Worm (Caenorhabditis elegans): ENCODE results near the gene F53H2.3.

The F53H2.3 gene

ce11 chrV:20411659-20412058 lies at the start of gene F53H2.3:
Gene F53H2.3, minus strand, starts transcription at chrV:20411759.
- TF ChIP-seq him-1 (tag; optimal IDR thresholded peaks at IDR 0.05) (no peak), dao-5 (tag; optimal IDR thresholded peaks at IDR 0.05) (no peak)

DNA sequence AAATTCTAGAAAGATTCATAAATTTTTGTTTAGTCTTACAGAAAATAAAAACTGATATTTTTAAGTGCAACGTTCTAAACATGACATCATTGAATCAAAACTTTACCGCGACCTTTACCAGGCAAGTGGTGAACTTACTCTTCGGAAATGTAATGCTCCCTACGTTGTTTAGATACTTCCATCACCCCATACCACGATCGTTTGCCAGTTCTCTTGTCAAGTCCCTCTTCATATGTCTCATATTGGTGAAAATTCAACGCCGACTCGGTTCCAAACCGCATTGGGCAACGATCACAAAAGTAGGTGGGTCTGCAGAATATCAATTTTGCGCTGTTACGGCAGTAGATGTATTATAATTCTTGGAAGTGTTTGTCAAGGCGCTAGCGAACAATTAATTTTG lies 49.2 kb upstream of the F53H2.3 start, which contains the start of gene B0250.18:
TSS of gene B0250.18 (minus strand) at position 101 of the 400 bp plus-strand sequence.
- TF ChIP-seq him-1 (tag; optimal IDR thresholded peaks at IDR 0.05): no peak
- no peak for TF ChIP-seq W03F9.2 (tag; optimal IDR thresholded peaks at IDR 0.05)
- TF ChIP-seq dao-5 (tag; optimal IDR thresholded peaks at IDR 0.05): no peak

- TF ChIP-seq W03F9.2 (tag; optimal IDR thresholded peaks at IDR 0.05) (no peak), dao-5 (tag; optimal IDR thresholded peaks at IDR 0.05) (no peak), him-1 (tag; optimal IDR thresholded peaks at IDR 0.05) (no peak)
Observed at ce11 chrV:20457155-20457554, 45.6 kb upstream of the F53H2.3 start.

ce11 chrV:20455637-20456036 lies 44.1 kb upstream of the F53H2.3 start:
- TF ChIP-seq dao-5 (tag; optimal IDR thresholded peaks at IDR 0.05): no peak
- TF ChIP-seq W03F9.2 (tag; optimal IDR thresholded peaks at IDR 0.05): no peak
- TF ChIP-seq him-1 (tag; optimal IDR thresholded peaks at IDR 0.05): no peak

ce11 chrV:20453811-20454210 lies 42.3 kb upstream of the F53H2.3 start, which contains the start of gene srd-70:
Gene srd-70, plus strand, starts transcription at chrV:20454111.
- TF ChIP-seq him-1 (tag; optimal IDR thresholded peaks at IDR 0.05) (no peak), W03F9.2 (tag; optimal IDR thresholded peaks at IDR 0.05) (no peak), dao-5 (tag; optimal IDR thresholded peaks at IDR 0.05) (no peak)

ce11 chrV:20453084-20453483 lies 41.5 kb upstream of the F53H2.3 start, which contains the start of gene F48F5.6:
Gene F48F5.6, minus strand, starts transcription at chrV:20453184.
- no peak for TF ChIP-seq him-1 (tag; optimal IDR thresholded peaks at IDR 0.05)
- no peak for TF ChIP-seq W03F9.2 (tag; optimal IDR thresholded peaks at IDR 0.05)
- no peak for TF ChIP-seq dao-5 (tag; optimal IDR thresholded peaks at IDR 0.05)

ce11 chrV:20451793-20452192 lies 40.2 kb upstream of the F53H2.3 start:
- TF ChIP-seq him-1 (tag; optimal IDR thresholded peaks at IDR 0.05): no peak
- no peak for TF ChIP-seq W03F9.2 (tag; optimal IDR thresholded peaks at IDR 0.05)
- no peak for TF ChIP-seq dao-5 (tag; optimal IDR thresholded peaks at IDR 0.05)

DNA sequence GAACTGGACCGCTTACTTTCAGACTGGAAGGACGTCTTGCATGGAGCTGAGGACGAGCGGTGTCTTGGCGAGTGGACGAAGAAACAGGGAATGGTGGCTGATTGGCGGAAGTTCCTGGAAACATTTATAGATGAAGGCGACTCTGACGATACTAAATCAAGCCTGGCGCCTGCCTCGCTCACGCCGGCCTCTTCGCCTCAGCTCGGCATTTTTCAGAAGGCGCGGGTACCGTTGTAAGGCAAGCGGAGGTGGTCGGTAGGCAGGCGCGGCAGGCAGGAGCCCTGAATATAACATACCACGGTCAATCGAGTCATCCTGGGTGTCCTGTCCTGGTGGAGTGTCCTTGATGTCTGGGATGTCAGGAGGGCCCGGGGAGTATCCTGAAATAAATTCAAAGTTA lies 34.3 kb upstream of the F53H2.3 start:
- TF ChIP-seq him-1 (tag; optimal IDR thresholded peaks at IDR 0.05): no peak
- TF ChIP-seq W03F9.2 (tag; optimal IDR thresholded peaks at IDR 0.05): no peak
- no peak for TF ChIP-seq dao-5 (tag; optimal IDR thresholded peaks at IDR 0.05)

DNA sequence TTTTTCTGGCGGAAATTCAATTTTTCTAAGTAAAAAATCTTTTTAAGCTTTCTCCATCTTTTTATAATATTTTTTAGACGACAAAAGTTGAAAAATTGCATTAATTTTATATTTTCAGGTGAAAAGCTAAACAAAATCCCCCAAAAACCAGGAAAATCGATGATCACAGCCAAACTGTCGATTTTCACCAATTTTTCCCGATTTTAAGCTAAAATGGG lies 13.5 kb upstream of the F53H2.3 start, which contains the start of the genes fce-2 and F48F5.8:
TSS of gene fce-2 (plus strand) at position 119 of the 218 bp plus-strand sequence.
TSS of gene F48F5.8 (plus strand) at position 160 of the 218 bp plus-strand sequence.
- no peak for TF ChIP-seq dao-5 (tag; optimal IDR thresholded peaks at IDR 0.05)

DNA sequence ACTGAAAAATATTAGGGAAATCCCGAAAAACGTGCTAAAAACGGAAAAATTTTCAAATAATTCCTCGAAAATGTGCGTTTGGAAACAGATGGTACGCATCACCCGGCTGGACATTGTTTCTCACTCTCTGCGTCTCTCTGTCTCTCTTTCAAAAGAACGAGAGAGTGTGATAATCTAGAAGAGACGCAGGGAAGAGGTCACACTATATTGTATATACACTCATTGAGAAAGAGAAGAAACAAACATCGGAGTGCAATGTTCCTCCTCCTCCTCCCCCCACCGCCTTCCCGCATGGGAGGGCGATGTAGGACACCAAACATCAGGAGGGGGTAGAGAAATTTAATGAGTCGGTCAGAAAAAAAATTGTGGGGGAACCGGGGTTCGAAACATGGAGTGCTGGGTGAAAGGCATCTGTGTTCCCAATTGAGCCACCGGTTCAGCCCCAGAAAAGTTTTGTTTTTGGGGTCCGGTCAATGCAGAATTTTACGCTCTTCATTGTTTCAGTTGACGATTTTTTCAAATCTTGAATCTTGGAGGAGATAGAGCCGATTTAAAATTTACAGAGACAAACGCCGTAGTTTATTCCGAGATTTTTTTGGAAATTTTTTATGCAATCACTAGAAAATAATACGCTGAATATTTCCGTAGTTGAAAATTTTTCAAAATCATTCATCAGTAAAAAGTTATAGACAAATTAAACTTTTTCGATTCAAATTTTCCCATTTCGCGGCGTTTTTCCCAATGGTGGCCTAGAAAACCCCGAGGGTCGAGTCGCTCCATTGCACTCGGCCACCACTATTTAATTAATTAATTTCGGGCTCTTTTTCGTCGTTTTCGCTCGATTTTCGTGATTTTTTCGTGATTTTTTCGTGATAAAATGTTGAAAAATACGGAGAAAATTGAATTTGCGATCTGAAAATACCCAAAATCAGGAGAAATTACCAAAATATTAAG lies 12.9 kb upstream of the F53H2.3 start:
- TF ChIP-seq W03F9.2 (tag; optimal IDR thresholded peaks at IDR 0.05) (peak; percentile 37), him-1 (tag; optimal IDR thresholded peaks at IDR 0.05) (no peak)

- no peak for TF ChIP-seq W03F9.2 (tag; optimal IDR thresholded peaks at IDR 0.05)
Observed at ce11 chrV:20423428-20423827, 11.9 kb upstream of the F53H2.3 start.

DNA sequence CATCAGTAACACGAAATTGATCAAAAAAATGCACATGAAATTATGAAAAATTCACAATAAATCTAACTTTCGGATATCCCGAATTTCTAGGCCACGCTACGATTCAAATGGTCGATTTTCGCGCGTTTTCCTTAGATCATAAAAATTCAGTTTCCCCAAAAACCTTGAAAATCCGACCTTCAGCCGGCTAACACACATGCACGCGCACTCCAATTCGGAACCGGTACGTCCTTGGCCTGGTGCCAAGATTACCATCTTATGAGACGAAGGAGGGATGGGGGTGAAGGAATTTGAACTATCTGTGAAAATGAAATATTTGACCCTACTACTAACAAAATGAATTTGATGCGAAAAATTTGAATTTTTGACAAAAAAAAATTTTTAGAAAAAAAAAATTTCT lies 11.2 kb upstream of the F53H2.3 start:
- no peak for TF ChIP-seq W03F9.2 (tag; optimal IDR thresholded peaks at IDR 0.05)
- TF ChIP-seq dao-5 (tag; optimal IDR thresholded peaks at IDR 0.05): no peak
- TF ChIP-seq him-1 (tag; optimal IDR thresholded peaks at IDR 0.05): no peak

DNA sequence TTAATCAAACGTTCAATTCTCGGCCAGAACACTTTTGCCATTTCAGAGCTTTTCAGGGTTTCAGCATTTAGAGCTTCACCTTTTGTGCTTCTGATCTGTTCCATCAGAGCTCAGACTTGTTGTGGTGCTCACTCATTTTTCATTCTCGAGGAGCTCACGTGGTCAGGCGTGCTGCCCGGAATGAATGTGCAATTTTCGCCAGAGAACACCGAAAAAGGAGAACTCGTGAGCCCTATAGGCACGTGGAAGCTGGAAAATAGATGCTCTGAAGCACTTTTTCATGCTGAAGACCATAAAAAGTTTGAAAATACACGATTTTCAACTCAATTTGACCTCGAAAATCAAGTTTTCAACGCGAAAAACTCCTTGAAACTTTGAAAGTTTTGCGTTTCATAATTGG lies 8.1 kb upstream of the F53H2.3 start:
- no peak for TF ChIP-seq W03F9.2 (tag; optimal IDR thresholded peaks at IDR 0.05)
- no peak for TF ChIP-seq him-1 (tag; optimal IDR thresholded peaks at IDR 0.05)
- no peak for TF ChIP-seq dao-5 (tag; optimal IDR thresholded peaks at IDR 0.05)

DNA sequence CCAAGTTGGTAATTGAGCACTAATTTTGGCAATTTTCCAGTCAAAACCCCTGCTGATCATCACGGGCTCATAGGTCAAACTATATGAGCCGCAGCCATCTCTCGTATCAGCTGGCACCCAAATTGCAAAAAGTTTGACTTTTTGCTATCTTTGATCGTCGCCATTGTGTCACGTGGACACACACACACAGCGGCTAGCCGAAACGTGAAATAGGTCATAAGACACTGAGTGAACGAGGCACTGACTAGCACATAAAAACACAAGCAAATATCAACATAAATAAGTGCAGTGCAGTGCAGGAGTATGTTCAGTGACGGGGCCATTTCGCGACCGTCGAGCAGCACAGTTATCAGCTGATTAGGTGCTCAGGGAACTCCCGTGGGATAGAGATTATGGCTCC lies 7.2 kb upstream of the F53H2.3 start:
- TF ChIP-seq him-1 (tag; optimal IDR thresholded peaks at IDR 0.05) (no peak), dao-5 (tag; optimal IDR thresholded peaks at IDR 0.05) (no peak), W03F9.2 (tag; optimal IDR thresholded peaks at IDR 0.05) (no peak)

- TF ChIP-seq dao-5 (tag; optimal IDR thresholded peaks at IDR 0.05) (no peak), W03F9.2 (tag; optimal IDR thresholded peaks at IDR 0.05) (no peak), him-1 (tag; optimal IDR thresholded peaks at IDR 0.05) (no peak)
Observed at ce11 chrV:20417809-20418208, 6.2 kb upstream of the F53H2.3 start.
